Worm (Caenorhabditis elegans): ENCODE results near the gene T12B5.14.

ce11 chrIII:907311-907710, 47.4 kb upstream of the T12B5.14 start, which contains the start of gene F23H11.4:
- TF ChIP-seq scrt-1 (GFP tag; IDR thresholded peaks at IDR 0.05), result no peak
- no peak for TF ChIP-seq tbx-11 (GFP tag; IDR thresholded peaks at IDR 0.05)
- TF ChIP-seq ama-1 (optimal IDR thresholded peaks at IDR 0.05), result no peak
- TF ChIP-seq B0310.2 (tag; optimal IDR thresholded peaks at IDR 0.05), result no peak

Data from whole organism, early embryonic.